Worm (Caenorhabditis elegans) whole organism, L2 larva: Measurements from ENCODE around the gene vps-24.
A peak's percentile ranks its signal among the peaks of the same experiment; 100 is the strongest.

Experiments used
- C34F6.9 ChIP-seq: fragments of 150-350 bp; optimal IDR thresholded peaks from 2 replicates; lab custom pipeline; 2014; ENCODE audit warnings: missing biosample characterization, missing genetic modification characterization
- F13H6.1 ChIP-seq: sonication (generic microtip); optimal IDR thresholded peaks from 2 replicates; lab custom pipeline; 2016; ENCODE audit warnings: missing genetic modification characterization, missing compliant biosample characterization
- R02D3.7 ChIP-seq: fragments of 150-350 bp; optimal IDR thresholded peaks from 2 replicates; lab custom pipeline; 2014; ENCODE audit warnings: missing biosample characterization, missing genetic modification characterization
- Y55F3AM.14 ChIP-seq: fragments of 200-800 bp; sonication (Bioruptor generic); optimal IDR thresholded peaks from 2 replicates; lab custom pipeline; 2018; ENCODE audit warnings: mild to moderate bottlenecking, missing genetic modification characterization, missing compliant biosample characterization
- ZK546.5 ChIP-seq: sonication (generic microtip); optimal IDR thresholded peaks from 2 replicates; lab custom pipeline; 2017; ENCODE audit warnings: missing biosample characterization, missing genetic modification characterization
- alr-1 ChIP-seq: fragments of 150-350 bp; optimal IDR thresholded peaks from 2 replicates; lab custom pipeline; 2014; ENCODE audit warnings: missing biosample characterization, missing genetic modification characterization
- aly-2 ChIP-seq: fragments of 150-350 bp; optimal IDR thresholded peaks from 2 replicates; lab custom pipeline; 2014; ENCODE audit warnings: missing biosample characterization, missing genetic modification characterization
- ama-1 ChIP-seq: fragments of 150-350 bp; optimal IDR thresholded peaks from 2 replicates; lab custom pipeline; 2018; ENCODE audit warnings: inconsistent platforms
- blmp-1 ChIP-seq: sonication (generic microtip); optimal IDR thresholded peaks from 2 replicates; lab custom pipeline; 2017; ENCODE audit warnings: missing genetic modification characterization, mild to moderate bottlenecking, missing compliant biosample characterization, antibody characterized with exemption, moderate library complexity; ENCODE audit not compliant: insufficient read depth
- ceh-82 ChIP-seq: fragments of 150-350 bp; optimal IDR thresholded peaks from 2 replicates; lab custom pipeline; 2014; ENCODE audit warnings: missing biosample characterization, missing genetic modification characterization
- crh-2 ChIP-seq: sonication (generic microtip); optimal IDR thresholded peaks from 2 replicates; lab custom pipeline; 2017; ENCODE audit warnings: missing biosample characterization, missing genetic modification characterization
- dmd-4 ChIP-seq: sonication (generic microtip); optimal IDR thresholded peaks from 2 replicates; lab custom pipeline; 2017; ENCODE audit warnings: missing biosample characterization, missing genetic modification characterization
- egl-27 ChIP-seq: sonication (generic microtip); optimal IDR thresholded peaks from 3 replicates; lab custom pipeline; 2017; ENCODE audit warnings: missing biosample characterization, missing genetic modification reagents, missing genetic modification characterization
- elt-3 ChIP-seq: sonication (generic microtip); optimal IDR thresholded peaks from 2 replicates; lab custom pipeline; 2017; ENCODE audit warnings: missing biosample characterization, missing genetic modification characterization
- fos-1 ChIP-seq: fragments of 150-350 bp; optimal IDR thresholded peaks from 2 replicates; lab custom pipeline; 2014; ENCODE audit warnings: missing biosample characterization, missing genetic modification characterization
- gmeb-1 ChIP-seq: fragments of 150-350 bp; optimal IDR thresholded peaks from 2 replicates; lab custom pipeline; 2014; ENCODE audit warnings: missing biosample characterization, missing genetic modification characterization
- lin-11 ChIP-seq: fragments of 150-350 bp; sonication (generic microtip); optimal IDR thresholded peaks from 2 replicates; lab custom pipeline; 2014; ENCODE audit warnings: missing biosample characterization, missing genetic modification characterization, inconsistent platforms, mixed read lengths
- lin-13 ChIP-seq: fragments of 150-350 bp; optimal IDR thresholded peaks from 2 replicates; lab custom pipeline; 2014; ENCODE audit warnings: missing biosample characterization, missing genetic modification reagents, missing genetic modification characterization
- lin-39 ChIP-seq: fragments of 150-350 bp; optimal IDR thresholded peaks from 2 replicates; lab custom pipeline; 2014; ENCODE audit warnings: missing biosample characterization, missing genetic modification reagents, missing genetic modification characterization
- lsy-2 ChIP-seq, 2 experiments: fragments of 150-350 bp in 1 of 2; sonication (generic microtip) in 1 of 2; optimal IDR thresholded peaks; 2 replicates each; lab custom pipeline; 2014 to 2017; ENCODE audit warnings: missing biosample characterization in 2 of 2, missing genetic modification characterization in 2 of 2
- mab-5 ChIP-seq: fragments of 150-350 bp; optimal IDR thresholded peaks from 2 replicates; lab custom pipeline; 2014; ENCODE audit warnings: missing biosample characterization, missing genetic modification characterization
- mbf-1 ChIP-seq: sonication (generic microtip); optimal IDR thresholded peaks from 2 replicates; lab custom pipeline; 2017; ENCODE audit warnings: missing biosample characterization, missing genetic modification characterization
- mdl-1 ChIP-seq, 2 experiments: fragments of 150-350 bp in 1 of 2; sonication (generic microtip) in 1 of 2; optimal IDR thresholded peaks; 2 replicates each; lab custom pipeline; 2017; ENCODE audit warnings: missing biosample characterization in 2 of 2, missing genetic modification characterization in 2 of 2
- nhr-10 ChIP-seq: sonication (generic microtip); optimal IDR thresholded peaks from 2 replicates; lab custom pipeline; 2017; ENCODE audit warnings: missing biosample characterization, missing genetic modification characterization
- nhr-12 ChIP-seq: fragments of 150-350 bp; optimal IDR thresholded peaks from 2 replicates; lab custom pipeline; 2014; ENCODE audit warnings: missing biosample characterization, missing genetic modification characterization
- nhr-129 ChIP-seq: fragments of 150-350 bp; optimal IDR thresholded peaks from 2 replicates; lab custom pipeline; 2014; ENCODE audit warnings: missing biosample characterization, missing genetic modification characterization
- nhr-23 ChIP-seq: fragments of 150-350 bp; optimal IDR thresholded peaks from 2 replicates; lab custom pipeline; 2014; ENCODE audit warnings: missing biosample characterization, missing genetic modification reagents, missing genetic modification characterization
- nhr-237 ChIP-seq: fragments of 150-350 bp; optimal IDR thresholded peaks from 2 replicates; lab custom pipeline; 2014; ENCODE audit warnings: missing biosample characterization, missing genetic modification characterization
- nhr-25 ChIP-seq: fragments of 150-350 bp; sonication (generic microtip); optimal IDR thresholded peaks from 3 replicates; lab custom pipeline; 2014; ENCODE audit warnings: missing biosample characterization, missing genetic modification characterization
- nhr-6 ChIP-seq: fragments of 150-350 bp; optimal IDR thresholded peaks from 2 replicates; lab custom pipeline; 2014; ENCODE audit warnings: missing biosample characterization, missing genetic modification characterization
- nhr-77 ChIP-seq: fragments of 150-350 bp; optimal IDR thresholded peaks from 2 replicates; lab custom pipeline; 2014; ENCODE audit warnings: missing biosample characterization, missing genetic modification characterization
- peb-1 ChIP-seq: fragments of 150-350 bp; optimal IDR thresholded peaks from 2 replicates; lab custom pipeline; 2014; ENCODE audit warnings: missing biosample characterization, missing genetic modification characterization
- sem-4 ChIP-seq: fragments of 150-350 bp; optimal IDR thresholded peaks from 2 replicates; lab custom pipeline; 2014; ENCODE audit warnings: missing biosample characterization, missing genetic modification reagents, missing genetic modification characterization
- sma-3 ChIP-seq: sonication (generic microtip); optimal IDR thresholded peaks from 2 replicates; lab custom pipeline; 2016; ENCODE audit warnings: missing genetic modification reagents, missing genetic modification characterization, missing compliant biosample characterization
- sma-9 ChIP-seq, 2 experiments: fragments of 150-350 bp in 1 of 2; sonication (generic microtip) in 1 of 2; optimal IDR thresholded peaks; 2 replicates each; lab custom pipeline; 2014 to 2016; ENCODE audit warnings: missing genetic modification characterization in 2 of 2, mild to moderate bottlenecking in 1 of 2, missing biosample characterization in 1 of 2, missing compliant biosample characterization in 1 of 2, missing genetic modification reagents in 1 of 2, moderate library complexity in 1 of 2
- snpc-4 ChIP-seq: fragments of 150-350 bp; optimal IDR thresholded peaks from 2 replicates; lab custom pipeline; 2014; ENCODE audit warnings: missing biosample characterization, missing genetic modification characterization
- unc-39 ChIP-seq: fragments of 150-350 bp; optimal IDR thresholded peaks from 2 replicates; lab custom pipeline; 2014; ENCODE audit warnings: missing biosample characterization, missing genetic modification characterization
- unc-55 ChIP-seq: fragments of 150-350 bp; sonication (generic microtip); optimal IDR thresholded peaks from 3 replicates; lab custom pipeline; 2014; ENCODE audit warnings: missing biosample characterization, missing genetic modification reagents, missing genetic modification characterization
- unc-62 ChIP-seq: fragments of 150-350 bp; optimal IDR thresholded peaks from 2 replicates; lab custom pipeline; 2014; ENCODE audit warnings: missing biosample characterization, missing genetic modification reagents, missing genetic modification characterization
- zag-1 ChIP-seq: fragments of 150-350 bp; optimal IDR thresholded peaks from 2 replicates; lab custom pipeline; 2014; ENCODE audit warnings: missing biosample characterization, missing genetic modification characterization
- ztf-1 ChIP-seq: fragments of 200-800 bp; sonication (Bioruptor generic); conservative IDR thresholded peaks from 2 replicates; pipeline ENCODE4 v1.3.6; 2022; ENCODE audit warnings: missing genetic modification characterization, missing compliant biosample characterization
- ztf-11 ChIP-seq: sonication (generic microtip); optimal IDR thresholded peaks from 2 replicates; lab custom pipeline; 2017; ENCODE audit warnings: missing biosample characterization, missing genetic modification characterization
- ztf-4 ChIP-seq: fragments of 150-350 bp; optimal IDR thresholded peaks from 2 replicates; lab custom pipeline; 2014; ENCODE audit warnings: missing biosample characterization, missing genetic modification characterization

The vps-24 gene

DNA sequence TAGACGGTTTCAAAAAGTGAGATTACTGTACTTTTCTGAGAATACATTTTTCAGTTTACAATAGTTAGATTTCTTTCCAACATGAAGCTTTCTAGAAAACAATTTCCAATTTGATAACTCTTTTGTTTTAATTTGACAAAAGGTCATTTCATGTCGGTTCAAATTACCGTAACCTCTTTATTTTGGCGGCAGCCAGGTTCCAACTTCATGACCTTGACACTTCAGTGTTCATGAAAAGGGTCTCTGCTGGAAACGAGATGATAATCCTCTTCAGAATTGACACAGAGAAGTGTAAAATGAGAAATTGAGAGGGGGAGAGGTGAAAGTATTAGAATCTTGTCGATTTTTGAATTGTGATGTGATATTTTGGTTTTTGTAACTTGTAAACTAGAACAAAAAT, 27.7 kb downstream of the vps-24 start:
- TF ChIP-seq blmp-1 (tag; lab: Kevin White, UChicago) (peak; percentile 39), nhr-25 (tag; lab: Kevin White, UChicago) (peak; percentile 60), elt-3 (no peak)
- TF ChIP-seq, all 48 proteins: peak for 2

DNA sequence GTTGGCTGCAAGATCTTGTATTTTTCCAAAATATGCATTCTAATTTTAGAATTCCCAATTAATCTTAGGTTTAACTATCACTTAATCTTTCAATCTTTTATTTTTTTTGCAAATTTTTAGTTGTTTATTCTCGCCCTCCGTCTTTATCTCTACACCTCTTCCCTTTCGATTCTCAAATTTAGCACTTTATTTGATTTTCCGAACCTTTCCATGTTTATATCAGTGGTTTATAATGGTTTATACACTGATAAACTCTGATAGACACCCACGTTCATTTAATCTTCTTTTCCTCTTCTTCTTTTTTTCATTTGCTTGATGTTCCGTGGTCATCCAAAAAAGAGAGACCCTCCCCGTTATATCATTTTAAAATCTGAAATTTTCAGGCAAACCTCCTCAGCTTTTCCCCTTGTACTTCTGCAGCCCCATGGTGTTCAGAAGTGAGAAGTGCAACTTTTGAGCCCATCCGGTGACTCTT, 28.6 kb downstream of the vps-24 start, which contains the start of the genes nsy-1 and F59A6.13:
nsy-1 (plus strand) TSS at position 377 of the 475 bp plus-strand sequence.
F59A6.13 (plus strand) TSS at position 425 of the 475 bp plus-strand sequence.
- TF ChIP-seq lin-13 (GFP tag; lab: Kevin White, UChicago) (no peak), fos-1 (tag; lab: Kevin White, UChicago) (peak; percentile 61), sma-9 (GFP tag; optimal IDR thresholded peaks at IDR 0.05; lab: Kevin White, UChicago) (peak; percentile 35), sma-9 (tag; optimal IDR thresholded peaks at IDR 0.05; lab: Kevin White, UChicago) (no peak)

- TF ChIP-seq sma-3 (GFP tag; lab: Kevin White, UChicago): no peak
- no peak for TF ChIP-seq aly-2
- no peak for TF ChIP-seq elt-3
- TF ChIP-seq gmeb-1 (tag; lab: Kevin White, UChicago): no peak
- TF ChIP-seq zag-1 (tag; lab: Kevin White, UChicago): no peak
These were observed 34.2 kb downstream of the vps-24 start for ce11 chrII:5027952-5028351.

DNA sequence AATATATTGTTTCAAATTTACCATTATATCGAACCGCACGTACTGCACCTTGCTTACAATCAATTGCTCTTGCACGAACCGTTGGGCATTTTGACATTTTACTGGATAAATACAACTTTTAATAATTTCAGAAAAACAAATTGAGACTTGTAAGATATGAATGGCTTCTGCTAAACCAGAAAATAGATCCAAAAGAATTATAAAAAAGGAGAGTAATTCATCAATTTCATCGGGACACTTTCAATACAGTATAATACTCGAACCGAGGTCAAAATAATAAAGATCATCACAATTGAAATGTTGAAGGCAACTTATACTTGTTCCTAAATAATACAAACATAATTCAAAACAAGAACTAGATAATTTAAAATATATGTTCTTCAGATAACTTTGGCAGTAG, 37.8 kb downstream of the vps-24 start, which contains the start of gene wdr-83:
wdr-83 (minus strand) TSS at position 101 of the 400 bp plus-strand sequence.
- TF ChIP-seq ztf-11 (tag; lab: Kevin White, UChicago) (no peak), R02D3.7 (no peak), mab-5 (tag; lab: Kevin White, UChicago) (no peak), dmd-4 (tag; lab: Kevin White, UChicago) (no peak), sma-3 (GFP tag; lab: Kevin White, UChicago) (no peak), ZK546.5 (tag; lab: Kevin White, UChicago) (no peak), ama-1 (lab: Kevin White, UChicago) (no peak), peb-1 (tag; lab: Kevin White, UChicago) (no peak), lin-39 (tag; lab: Kevin White, UChicago) (no peak), crh-2 (tag; lab: Kevin White, UChicago) (no peak), alr-1 (no peak), Y55F3AM.14 (no peak), aly-2 (no peak), mbf-1 (no peak), nhr-25 (tag; lab: Kevin White, UChicago) (no peak)

DNA sequence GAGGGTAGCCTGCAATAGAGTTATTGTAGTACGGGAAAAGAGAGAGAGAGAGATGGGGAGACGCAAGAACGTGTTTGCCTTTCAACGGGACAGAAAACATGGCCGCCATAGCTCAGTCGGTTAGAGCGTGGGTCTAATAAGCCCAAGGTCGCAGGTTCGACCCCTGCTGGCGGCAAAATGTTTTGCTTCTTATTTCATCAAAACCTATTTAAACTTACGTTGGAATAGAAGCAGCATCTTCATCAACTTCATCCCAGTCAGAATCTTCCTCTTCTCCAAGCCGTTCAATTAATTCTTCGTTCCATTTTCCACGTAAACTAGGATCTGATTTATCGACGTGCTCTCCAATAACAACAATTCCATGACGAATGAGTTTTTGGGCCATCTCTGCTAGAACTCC, 38.9 kb downstream of the vps-24 start:
- TF ChIP-seq nhr-6 (tag; lab: Kevin White, UChicago) (no peak), Y55F3AM.14 (no peak), lin-11 (tag; lab: Kevin White, UChicago) (peak; percentile 11), unc-55 (GFP tag; lab: Kevin White, UChicago) (peak; percentile 55), ztf-1 (GFP tag; lab: Robert Waterston, UW) (no peak), F13H6.1 (tag; lab: Kevin White, UChicago) (peak; percentile 70), aly-2 (no peak), lin-39 (tag; lab: Kevin White, UChicago) (no peak), ztf-11 (tag; lab: Kevin White, UChicago) (no peak), nhr-77 (no peak), mbf-1 (no peak), ama-1 (lab: Kevin White, UChicago) (no peak), fos-1 (tag; lab: Kevin White, UChicago) (peak; percentile 59), peb-1 (tag; lab: Kevin White, UChicago) (no peak), dmd-4 (tag; lab: Kevin White, UChicago) (no peak), snpc-4 (tag; lab: Kevin White, UChicago) (peak; percentile 7), nhr-25 (tag; lab: Kevin White, UChicago) (peak; percentile 1), nhr-10 (tag; lab: Kevin White, UChicago) (no peak), elt-3 (no peak), sem-4 (tag; lab: Kevin White, UChicago) (no peak), ceh-82 (no peak), blmp-1 (tag; lab: Kevin White, UChicago) (no peak), unc-62 (GFP tag; lab: Kevin White, UChicago) (no peak), nhr-129 (tag; lab: Kevin White, UChicago) (peak; percentile 81), unc-39 (tag; lab: Kevin White, UChicago) (no peak), egl-27 (tag; lab: Kevin White, UChicago) (peak; percentile 32), lsy-2 (tag; optimal IDR thresholded peaks at IDR 0.05; lab: Kevin White, UChicago) (peak; percentile 32 to 59), gmeb-1 (tag; lab: Kevin White, UChicago) (peak; percentile 54), lin-13 (GFP tag; lab: Kevin White, UChicago) (peak; percentile 13), nhr-237 (tag; lab: Kevin White, UChicago) (no peak), R02D3.7 (no peak), C34F6.9 (peak; percentile 34), mdl-1 (tag; optimal IDR thresholded peaks at IDR 0.05; lab: Kevin White, UChicago) (peak in 1 of 2 experiments; percentile 10), ztf-4 (no peak), nhr-23 (tag; lab: Kevin White, UChicago) (no peak), nhr-12 (tag; lab: Kevin White, UChicago) (no peak)
